Fruit fly (Drosophila melanogaster) whole organism, embryonic: Measurements from ENCODE around the gene Cyp4d1.

ENCODE experiments used
- CG12071 ChIP-seq: fragments of 200-800 bp; sonication (Bioruptor generic); optimal IDR thresholded peaks from 3 replicates; lab custom pipeline; 2018; ENCODE audit warnings: missing biosample characterization, mild to moderate bottlenecking, missing genetic modification characterization
- CG12236 ChIP-seq: fragments of 200-800 bp; sonication (Bioruptor generic); optimal IDR thresholded peaks from 2 replicates; lab custom pipeline; 2016; ENCODE audit warnings: missing biosample characterization, missing genetic modification characterization
- CG12769 ChIP-seq: fragments of 200-800 bp; sonication (Bioruptor generic); optimal IDR thresholded peaks from 2 replicates; lab custom pipeline; 2019; ENCODE audit warnings: missing biosample characterization, mild to moderate bottlenecking, missing genetic modification characterization, moderate library complexity
- CG13296 ChIP-seq: fragments of 200-800 bp; sonication (Bioruptor generic); optimal IDR thresholded peaks from 3 replicates; lab custom pipeline; 2018; ENCODE audit warnings: missing biosample characterization, mild to moderate bottlenecking, missing genetic modification characterization
- CG17328 ChIP-seq: fragments of 200-800 bp; sonication (Bioruptor generic); IDR thresholded peaks from 2 replicates; pipeline ENCODE4 v1.3.6; 2022; ENCODE audit warnings: missing biosample characterization, missing genetic modification characterization
- CG1832 ChIP-seq: fragments of 200-800 bp; sonication (Bioruptor generic); optimal IDR thresholded peaks from 2 replicates; lab custom pipeline; 2017; ENCODE audit warnings: missing biosample characterization, mild to moderate bottlenecking, missing genetic modification characterization, inconsistent platforms
- CG2120 ChIP-seq: fragments of 200-800 bp; sonication (Bioruptor generic); optimal IDR thresholded peaks from 3 replicates; lab custom pipeline; 2016; ENCODE audit warnings: missing biosample characterization, missing genetic modification characterization
- CG32767 ChIP-seq: fragments of 200-800 bp; sonication (Bioruptor generic); IDR thresholded peaks from 2 replicates; pipeline ENCODE4 v1.3.6; 2022; ENCODE audit warnings: missing biosample characterization, missing genetic modification characterization
- CG33557 ChIP-seq: fragments of 200-800 bp; sonication (Bioruptor generic); optimal IDR thresholded peaks from 2 replicates; lab custom pipeline; 2019; ENCODE audit warnings: missing biosample characterization, mild to moderate bottlenecking, missing genetic modification characterization, moderate library complexity
- CG4730 ChIP-seq: fragments of 200-800 bp; sonication (Bioruptor generic); IDR thresholded peaks from 2 replicates; pipeline ENCODE4 v1.3.6; 2022; ENCODE audit warnings: missing biosample characterization, missing genetic modification characterization
- CG4820 ChIP-seq: fragments of 200-800 bp; sonication (Bioruptor generic); optimal IDR thresholded peaks from 3 replicates; lab custom pipeline; 2016; ENCODE audit warnings: missing biosample characterization, missing genetic modification characterization
- CG8290 ChIP-seq, 3 experiments: fragments of 200-800 bp; sonication (Bioruptor generic); optimal IDR thresholded peaks; 2 replicates each; lab custom pipeline; 2016 to 2019; ENCODE audit warnings: missing biosample characterization in 3 of 3, missing genetic modification characterization in 3 of 3, mild to moderate bottlenecking in 2 of 3, moderate library complexity in 1 of 3
- CG9876 ChIP-seq: fragments of 200-800 bp; sonication (Bioruptor generic); optimal IDR thresholded peaks from 2 replicates; lab custom pipeline; 2016; ENCODE audit warnings: missing biosample characterization, missing genetic modification characterization
- D ChIP-seq, 2 experiments: fragments of 200-800 bp in 1 of 2; fragments of >200 bp in 1 of 2; sonication (Bioruptor generic) in 1 of 2; optimal IDR thresholded peaks; 2 replicates in 1 of 2; 3 replicates in 1 of 2; lab custom pipeline; 2017; ENCODE audit warnings: mild to moderate bottlenecking in 1 of 2, missing biosample characterization in 1 of 2, missing genetic modification characterization in 1 of 2, missing genetic modification reagents in 1 of 2
- D19A ChIP-seq: fragments of 200-800 bp; optimal IDR thresholded peaks from 3 replicates; lab custom pipeline; 2019; ENCODE audit warnings: missing biosample characterization, mild to moderate bottlenecking, missing genetic modification characterization, moderate library complexity
- Dek ChIP-seq: fragments of 200-800 bp; sonication (Bioruptor generic); optimal IDR thresholded peaks from 3 replicates; lab custom pipeline; 2019; ENCODE audit warnings: missing biosample characterization, mild to moderate bottlenecking, missing genetic modification characterization, moderate library complexity
- Ets65A ChIP-seq: fragments of 200-800 bp; sonication (Bioruptor generic); peaks from one replicate; lab custom pipeline; 2016; ENCODE audit warnings: missing biosample characterization, missing genetic modification characterization
- Fer1 ChIP-seq: fragments of 200-800 bp; sonication (Bioruptor generic); optimal IDR thresholded peaks from 2 replicates; lab custom pipeline; 2017; ENCODE audit warnings: missing biosample characterization, mild to moderate bottlenecking, missing genetic modification characterization
- Gsc ChIP-seq: fragments of 200-800 bp; sonication (Bioruptor generic); IDR thresholded peaks from 2 replicates; pipeline ENCODE4 v1.3.6; 2022; ENCODE audit warnings: missing biosample characterization, missing genetic modification characterization
- H2.0 ChIP-seq: fragments of 200-800 bp; sonication (Bioruptor generic); IDR thresholded peaks from 2 replicates; pipeline ENCODE4 v1.3.6; 2022; ENCODE audit warnings: missing biosample characterization, missing genetic modification characterization
- Hand ChIP-seq: fragments of 200-800 bp; sonication (Bioruptor generic); optimal IDR thresholded peaks from 2 replicates; lab custom pipeline; 2017; ENCODE audit warnings: mild to moderate bottlenecking, missing biosample characterization, missing genetic modification reagents, missing genetic modification characterization
- HmgZ ChIP-seq: fragments of 200-800 bp; sonication (Bioruptor generic); optimal IDR thresholded peaks from 2 replicates; lab custom pipeline; 2018; ENCODE audit warnings: missing biosample characterization, mild to moderate bottlenecking, missing genetic modification characterization
- Hr3 ChIP-seq: fragments of 200-800 bp; sonication (Bioruptor generic); optimal IDR thresholded peaks from 3 replicates; lab custom pipeline; 2016; ENCODE audit warnings: missing biosample characterization, missing genetic modification characterization
- Mrtf ChIP-seq: fragments of 200-800 bp; sonication (Bioruptor generic); IDR thresholded peaks from 3 replicates; pipeline ENCODE4 v1.3.6; 2022; ENCODE audit warnings: missing biosample characterization, missing genetic modification characterization
- Oli ChIP-seq: fragments of 200-800 bp; sonication (Bioruptor generic); optimal IDR thresholded peaks from 2 replicates; lab custom pipeline; 2018; ENCODE audit warnings: missing biosample characterization, mild to moderate bottlenecking, missing genetic modification characterization, moderate library complexity
- Ptx1 ChIP-seq: fragments of 200-800 bp; sonication (Bioruptor generic); IDR thresholded peaks from 2 replicates; pipeline ENCODE4 v1.3.6; 2022; ENCODE audit warnings: missing biosample characterization, missing genetic modification characterization
- Trl ChIP-seq, 3 experiments: fragments of >200 bp in 2 of 3; fragments of 200-800 bp in 1 of 3; sonication (Bioruptor generic) in 1 of 3; optimal IDR thresholded peaks; 2 replicates in 1 of 3; 3 replicates in 2 of 3; lab custom pipeline; 2016 to 2017; ENCODE audit warnings: missing biosample characterization in 1 of 3, missing genetic modification characterization in 1 of 3
- amos ChIP-seq: fragments of 200-800 bp; sonication (Bioruptor generic); IDR thresholded peaks from 2 replicates; pipeline ENCODE4 v1.3.6; 2022; ENCODE audit warnings: missing biosample characterization, missing genetic modification characterization; ENCODE audit not compliant: partially characterized antibody
- ato ChIP-seq: fragments of 200-800 bp; sonication (Bioruptor generic); IDR thresholded peaks from 2 replicates; pipeline ENCODE4 v1.3.6; 2022; ENCODE audit warnings: missing biosample characterization, missing genetic modification characterization; ENCODE audit not compliant: partially characterized antibody
- az2 ChIP-seq: fragments of 200-800 bp; sonication (Bioruptor generic); optimal IDR thresholded peaks from 3 replicates; lab custom pipeline; 2016; ENCODE audit warnings: missing biosample characterization, missing genetic modification characterization
- dan ChIP-seq: fragments of 200-800 bp; sonication (Bioruptor generic); IDR thresholded peaks from 2 replicates; pipeline ENCODE4 v1.3.6; 2022; ENCODE audit warnings: missing biosample characterization, missing genetic modification characterization
- dati ChIP-seq: fragments of 200-800 bp; sonication (Bioruptor generic); IDR thresholded peaks from 2 replicates; pipeline ENCODE4 v1.3.6; 2022; ENCODE audit warnings: missing biosample characterization, missing genetic modification characterization
- dm ChIP-seq: fragments of 200-800 bp; sonication (Bioruptor generic); optimal IDR thresholded peaks from 3 replicates; lab custom pipeline; 2016; ENCODE audit warnings: missing biosample characterization, missing genetic modification characterization
- fru ChIP-seq: fragments of >200 bp; optimal IDR thresholded peaks from 2 replicates; lab custom pipeline; 2017
- gem ChIP-seq: fragments of 200-800 bp; sonication (Bioruptor generic); optimal IDR thresholded peaks from 2 replicates; lab custom pipeline; 2019; ENCODE audit warnings: missing biosample characterization, mild to moderate bottlenecking, missing genetic modification characterization, moderate library complexity
- grn ChIP-seq: fragments of 200-800 bp; sonication (Bioruptor generic); optimal IDR thresholded peaks from 3 replicates; lab custom pipeline; 2017; ENCODE audit warnings: missing biosample characterization, missing genetic modification characterization
- gsb-n ChIP-seq: fragments of 200-800 bp; sonication (Bioruptor generic); optimal IDR thresholded peaks from 3 replicates; lab custom pipeline; 2018; ENCODE audit warnings: missing biosample characterization, mild to moderate bottlenecking, missing genetic modification characterization
- hkb ChIP-seq, 2 experiments: fragments of 200-800 bp in 1 of 2; fragments of >200 bp in 1 of 2; sonication (Bioruptor generic) in 1 of 2; IDR thresholded peaks in 1 of 2; optimal IDR thresholded peaks in 1 of 2; 2 replicates each; pipeline versions ENCODE4 v1.3.6 to Lab custom; 2017 to 2022; ENCODE audit warnings: missing biosample characterization in 1 of 2, missing genetic modification characterization in 1 of 2
- ind ChIP-seq: fragments of 200-800 bp; sonication (Bioruptor generic); optimal IDR thresholded peaks from 3 replicates; lab custom pipeline; 2016; ENCODE audit warnings: missing biosample characterization, missing genetic modification characterization
- kni ChIP-seq: fragments of 200-800 bp; sonication (Bioruptor generic); optimal IDR thresholded peaks from 3 replicates; lab custom pipeline; 2017; ENCODE audit warnings: mild to moderate bottlenecking, missing biosample characterization, missing genetic modification reagents, missing genetic modification characterization
- onecut ChIP-seq: fragments of 200-800 bp; sonication (Bioruptor generic); IDR thresholded peaks from 2 replicates; pipeline ENCODE4 v1.3.6; 2022; ENCODE audit warnings: missing biosample characterization, missing genetic modification characterization
- pfk ChIP-seq: fragments of 200-800 bp; sonication (Bioruptor generic); optimal IDR thresholded peaks from 2 replicates; lab custom pipeline; 2018; ENCODE audit warnings: missing biosample characterization, mild to moderate bottlenecking, missing genetic modification characterization, moderate library complexity
- schlank ChIP-seq: fragments of 200-800 bp; sonication (Bioruptor generic); optimal IDR thresholded peaks from 2 replicates; lab custom pipeline; 2018; ENCODE audit warnings: missing biosample characterization, mild to moderate bottlenecking, missing genetic modification characterization
- sima ChIP-seq: fragments of 200-800 bp; sonication (Bioruptor generic); optimal IDR thresholded peaks from 2 replicates; lab custom pipeline; 2016; ENCODE audit warnings: missing biosample characterization, missing genetic modification characterization
- stwl ChIP-seq: fragments of 200-800 bp; sonication (Bioruptor generic); optimal IDR thresholded peaks from 3 replicates; lab custom pipeline; 2018; ENCODE audit warnings: missing biosample characterization, mild to moderate bottlenecking, missing genetic modification characterization, moderate library complexity
- tll ChIP-seq, 2 experiments: fragments of 200-800 bp in 1 of 2; fragments of >200 bp in 1 of 2; sonication (Bioruptor generic) in 1 of 2; optimal IDR thresholded peaks; 2 replicates each; lab custom pipeline; 2017 to 2019; ENCODE audit warnings: missing biosample characterization in 2 of 2, missing genetic modification characterization in 2 of 2, mild to moderate bottlenecking in 1 of 2, moderate library complexity in 1 of 2
- ttk ChIP-seq: fragments of 200-800 bp; sonication (Bioruptor generic); IDR thresholded peaks from 2 replicates; pipeline ENCODE4 v2.1.2; 2022; ENCODE audit warnings: missing biosample characterization, missing genetic modification characterization

The Cyp4d1 gene

dm6 chrX:2121716-2122601 is 40.0 kb downstream of the Cyp4d1 start (continued):
- TF ChIP-seq stwl (no peak), amos (GFP tag; lab: Robert Waterston, UW) (no peak), CG9876 (GFP tag; lab: Kevin White, UChicago) (no peak), CG32767 (GFP tag; lab: Robert Waterston, UW) (no peak), hkb (optimal IDR thresholded peaks at IDR 0.05; lab: Kevin White, UChicago) (no peak), hkb (GFP tag; IDR thresholded peaks at IDR 0.05; lab: Robert Waterston, UW) (peak; percentile 43; the same call in 1 of the 2 replicates), CG12769 (tag; lab: Kevin White, UChicago) (no peak), CG33557 (GFP tag; lab: Kevin White, UChicago) (peak; percentile 16), Oli (peak; percentile 32), CG8290 (GFP tag; optimal IDR thresholded peaks at IDR 0.05; lab: Kevin White, UChicago) (no peak), CG8290 (tag; optimal IDR thresholded peaks at IDR 0.05; lab: Kevin White, UChicago) (peak in 1 of 2 experiments; percentile 7), gem (peak; percentile 63), Dek (tag; lab: Kevin White, UChicago) (peak; percentile 6), ind (GFP tag; lab: Kevin White, UChicago) (no peak), CG4730 (GFP tag; lab: Robert Waterston, UW) (0 out of 2 replicates have a peak, but pooled peaks have one; percentile 8), onecut (GFP tag; lab: Robert Waterston, UW) (peak; percentile 6; the same call in 1 of the 2 replicates), H2.0 (GFP tag; lab: Robert Waterston, UW) (peak; percentile 42; the same call in 1 of the 2 replicates), Hr3 (GFP tag; lab: Kevin White, UChicago) (peak; percentile 28), Gsc (GFP tag; lab: Robert Waterston, UW) (0 out of 2 replicates have a peak, but pooled peaks have one; percentile 13), Trl (optimal IDR thresholded peaks at IDR 0.05; lab: Kevin White, UChicago) (peak; percentile 31 to 51), Trl (GFP tag; optimal IDR thresholded peaks at IDR 0.05; lab: Kevin White, UChicago) (peak; percentile 31), grn (GFP tag; lab: Kevin White, UChicago) (no peak), CG17328 (GFP tag; lab: Robert Waterston, UW) (0 out of 2 replicates have a peak, but pooled peaks have one; percentile 38), Ptx1 (peak; percentile 34; the same call in 1 of the 2 replicates), dm (no peak), tll (GFP tag; optimal IDR thresholded peaks at IDR 0.05; lab: Kevin White, UChicago) (no peak), ato (GFP tag; lab: Robert Waterston, UW) (no peak), schlank (tag; lab: Kevin White, UChicago) (no peak), dan (no peak), HmgZ (tag; lab: Kevin White, UChicago) (no peak), kni (no peak), dati (no peak), D19A (tag; lab: Kevin White, UChicago) (peak; percentile 76), pfk (GFP tag; lab: Kevin White, UChicago) (no peak), gsb-n (tag; lab: Kevin White, UChicago) (no peak), D (optimal IDR thresholded peaks at IDR 0.05; lab: Kevin White, UChicago) (no peak), D (GFP tag; optimal IDR thresholded peaks at IDR 0.05; lab: Kevin White, UChicago) (peak; percentile 46), CG12236 (GFP tag; lab: Kevin White, UChicago) (no peak), sima (no peak), CG13296 (GFP tag; lab: Kevin White, UChicago) (no peak), CG4820 (GFP tag; lab: Kevin White, UChicago) (peak; percentile 38), Mrtf (GFP tag; lab: Robert Waterston, UW) (no peak), CG1832 (peak; percentile 72), Fer1 (no peak), CG12071 (GFP tag; lab: Kevin White, UChicago) (no peak), Ets65A (GFP tag; lab: Kevin White, UChicago) (peak; percentile 92), ttk (GFP tag; lab: Robert Waterston, UW) (no peak), az2 (GFP tag; lab: Kevin White, UChicago) (peak; percentile 22), Hand (no peak), CG2120 (GFP tag; lab: Kevin White, UChicago) (peak; percentile 12), fru (no peak)
